Worm (Caenorhabditis elegans): Measurements from ENCODE around the gene col-118.

ce11 chrIV:8840161-8840765 is 7.8 kb upstream of the col-118 start, which contains the start of the genes T28C6.11 and T11B7.1:
- TF ChIP-seq tbx-2 (tag; optimal IDR thresholded peaks at IDR 0.05) = no peak
- TF ChIP-seq unc-55 (GFP tag; optimal IDR thresholded peaks at IDR 0.05) = no peak
- no peak for TF ChIP-seq elt-2 (tag; optimal IDR thresholded peaks at IDR 0.05)
- no peak for TF ChIP-seq lim-6 (tag; optimal IDR thresholded peaks at IDR 0.05)
- TF ChIP-seq ceh-9 (tag; optimal IDR thresholded peaks at IDR 0.05) = no peak
- TF ChIP-seq ceh-2 (tag; optimal IDR thresholded peaks at IDR 0.05) = no peak
- TF ChIP-seq hlh-30 (tag; optimal IDR thresholded peaks at IDR 0.05; ENCODE audit: insufficient read depth) = no peak
- no peak for TF ChIP-seq sox-2 (GFP tag; IDR thresholded peaks at IDR 0.05)
- no peak for TF ChIP-seq tbx-7 (tag; optimal IDR thresholded peaks at IDR 0.05)
